Fruit fly (Drosophila melanogaster): ENCODE results near the gene trh.
A peak's percentile ranks its signal among the peaks of the same experiment; 100 is the strongest.

- TF ChIP-seq lmd (GFP tag; IDR thresholded peaks at IDR 0.05) (peak; percentile 16; the same call in 1 of the 2 replicates), Gsc (GFP tag; IDR thresholded peaks at IDR 0.05) (no peak), CG4730 (GFP tag; IDR thresholded peaks at IDR 0.05) (no peak), CG6254 (GFP tag; optimal IDR thresholded peaks at IDR 0.05) (no peak), CG10959 (GFP tag; IDR thresholded peaks at IDR 0.05) (no peak), inv (GFP tag; IDR thresholded peaks at IDR 0.05; ENCODE audit: partially characterized antibody) (peak; percentile 40; the same call in 1 of the 2 replicates), chn (GFP tag; optimal IDR thresholded peaks at IDR 0.05) (no peak), CG14014 (GFP tag; IDR thresholded peaks at IDR 0.05) (no peak), caup (GFP tag; optimal IDR thresholded peaks at IDR 0.05; ENCODE audit: severe bottlenecking) (no peak), otp (GFP tag; IDR thresholded peaks at IDR 0.05) (no peak), Trl (optimal IDR thresholded peaks at IDR 0.05) (no peak), Trl (GFP tag; optimal IDR thresholded peaks at IDR 0.05) (no peak)
Observed at dm6 chr3L:390194-390593, 2.2 kb downstream of the trh start.
